Worm (Caenorhabditis elegans) whole organism, L2 larva: ENCODE data around the gene B0457.4.

ENCODE experiments used
- Y55F3AM.14 ChIP-seq: fragments of 200-800 bp; sonication (Bioruptor generic); optimal IDR thresholded peaks from 2 replicates; lab custom pipeline; 2018; ENCODE audit warnings: mild to moderate bottlenecking, missing genetic modification characterization, missing compliant biosample characterization
- elt-3 ChIP-seq: sonication (generic microtip); optimal IDR thresholded peaks from 2 replicates; lab custom pipeline; 2017; ENCODE audit warnings: missing biosample characterization, missing genetic modification characterization

ce11 chrII:8930763-8931162 lies 18.9 kb upstream of the B0457.4 start, which contains the start of gene enol-1:
- TF ChIP-seq Y55F3AM.14 (no peak), elt-3 (tag; lab: Kevin White, UChicago) (no peak)
